Worm (Caenorhabditis elegans) whole organism, L1 larva: ENCODE data around the gene btb-10.
A peak's percentile ranks its signal among the peaks of the same experiment; 100 is the strongest.

Experiments
- C04F5.9 ChIP-seq: sonication (generic microtip); optimal IDR thresholded peaks from 2 replicates; lab custom pipeline; 2016; ENCODE audit warnings: missing genetic modification characterization, missing compliant biosample characterization
- C16A3.4 ChIP-seq: fragments of 150-350 bp; optimal IDR thresholded peaks from 2 replicates; lab custom pipeline; 2014; ENCODE audit warnings: missing biosample characterization, missing genetic modification characterization
- F16B12.6 ChIP-seq: fragments of 150-350 bp; optimal IDR thresholded peaks from 2 replicates; lab custom pipeline; 2014; ENCODE audit warnings: missing biosample characterization, missing genetic modification characterization
- Y116A8C.19 ChIP-seq: sonication (generic microtip); optimal IDR thresholded peaks from 2 replicates; lab custom pipeline; 2016; ENCODE audit warnings: missing compliant biosample characterization, missing genetic modification characterization, borderline replicate concordance
- blmp-1 ChIP-seq: fragments of 150-350 bp; optimal IDR thresholded peaks from 2 replicates; lab custom pipeline; 2014; ENCODE audit warnings: missing biosample characterization, missing genetic modification characterization
- ceh-8 ChIP-seq: fragments of 200-800 bp; sonication (Bioruptor generic); optimal IDR thresholded peaks from 2 replicates; lab custom pipeline; 2018; ENCODE audit warnings: mild to moderate bottlenecking, missing genetic modification characterization, moderate library complexity, missing compliant biosample characterization
- ceh-82 ChIP-seq, 3 experiments: fragments of 150-350 bp in 1 of 3; sonication (generic microtip) in 2 of 3; optimal IDR thresholded peaks; 2 replicates each; lab custom pipeline; 2014 to 2017; ENCODE audit warnings: missing biosample characterization in 3 of 3, missing genetic modification characterization in 3 of 3
- ceh-88 ChIP-seq: fragments of 200-800 bp; sonication (Bioruptor generic); IDR thresholded peaks from 2 replicates; pipeline ENCODE4 v1.3.6; 2022; ENCODE audit warnings: missing genetic modification characterization, missing compliant biosample characterization
- ceh-90 ChIP-seq: sonication (generic microtip); optimal IDR thresholded peaks from 2 replicates; lab custom pipeline; 2016; ENCODE audit warnings: missing genetic modification characterization, missing compliant biosample characterization
- ces-1 ChIP-seq: fragments of 150-350 bp; optimal IDR thresholded peaks from 2 replicates; lab custom pipeline; 2014; ENCODE audit warnings: missing biosample characterization, missing genetic modification reagents, missing genetic modification characterization
- dsc-1 ChIP-seq: sonication (generic microtip); optimal IDR thresholded peaks from 2 replicates; lab custom pipeline; 2016; ENCODE audit warnings: mild to moderate bottlenecking, missing genetic modification characterization, missing compliant biosample characterization
- efl-1 ChIP-seq, 4 experiments: fragments of 150-350 bp; optimal IDR thresholded peaks in 3 of 4; peaks in 1 of 4; 1 replicate in 1 of 4; 2 replicates in 3 of 4; lab custom pipeline; 2014; ENCODE audit warnings: missing biosample characterization in 2 of 4, missing genetic modification characterization in 2 of 4, missing genetic modification reagents in 2 of 4
- egl-27 ChIP-seq, 2 experiments: fragments of 150-350 bp in 1 of 2; sonication (generic microtip); optimal IDR thresholded peaks; 3 replicates each; lab custom pipeline; 2017 to 2018; ENCODE audit warnings: missing biosample characterization in 2 of 2, missing genetic modification characterization in 2 of 2, missing genetic modification reagents in 2 of 2
- elt-2 ChIP-seq: sonication (generic microtip); optimal IDR thresholded peaks from 2 replicates; lab custom pipeline; 2016; ENCODE audit warnings: missing genetic modification characterization, mild to moderate bottlenecking, inconsistent platforms, missing compliant biosample characterization, missing genetic modification reagents
- elt-3 ChIP-seq, 6 experiments: fragments of 150-350 bp in 1 of 6; sonication (generic microtip); optimal IDR thresholded peaks; 2 replicates each; lab custom pipeline; 2017 to 2018; ENCODE audit warnings: missing biosample characterization in 6 of 6, missing genetic modification characterization in 6 of 6, inconsistent platforms in 1 of 6
- fkh-10 ChIP-seq: sonication (generic microtip); optimal IDR thresholded peaks from 2 replicates; lab custom pipeline; 2017; ENCODE audit warnings: missing biosample characterization, missing genetic modification reagents, missing genetic modification characterization
- fos-1 ChIP-seq: fragments of 150-350 bp; optimal IDR thresholded peaks from 2 replicates; lab custom pipeline; 2014; ENCODE audit warnings: missing biosample characterization, missing genetic modification characterization
- hlh-4 ChIP-seq: sonication (generic microtip); optimal IDR thresholded peaks from 2 replicates; lab custom pipeline; 2016; ENCODE audit warnings: mild to moderate bottlenecking, missing genetic modification characterization, missing compliant biosample characterization
- irx-1 ChIP-seq: sonication (generic microtip); optimal IDR thresholded peaks from 2 replicates; lab custom pipeline; 2016; ENCODE audit warnings: missing genetic modification characterization, missing compliant biosample characterization
- isw-1 ChIP-seq: fragments of 200-800 bp; sonication (Bioruptor generic); IDR thresholded peaks from 2 replicates; pipeline ENCODE4 v1.3.6; 2022; ENCODE audit warnings: missing genetic modification characterization, missing compliant biosample characterization
- jun-1 ChIP-seq: fragments of 150-350 bp; optimal IDR thresholded peaks from 2 replicates; lab custom pipeline; 2014; ENCODE audit warnings: missing biosample characterization, missing genetic modification reagents, missing genetic modification characterization
- lin-13 ChIP-seq: fragments of 150-350 bp; optimal IDR thresholded peaks from 2 replicates; lab custom pipeline; 2014; ENCODE audit warnings: missing biosample characterization, missing genetic modification reagents, missing genetic modification characterization
- lin-14 ChIP-seq: fragments of 200-800 bp; sonication (Bioruptor generic); optimal IDR thresholded peaks from 2 replicates; lab custom pipeline; 2018; ENCODE audit warnings: mild to moderate bottlenecking, missing genetic modification characterization, moderate library complexity, missing compliant biosample characterization
- lir-3 ChIP-seq: sonication (generic microtip); optimal IDR thresholded peaks from 2 replicates; lab custom pipeline; 2016; ENCODE audit warnings: mild to moderate bottlenecking, missing genetic modification characterization, moderate library complexity, missing compliant biosample characterization; ENCODE audit not compliant: poor library complexity
- mef-2 ChIP-seq: fragments of 150-350 bp; optimal IDR thresholded peaks from 2 replicates; lab custom pipeline; 2014; ENCODE audit warnings: missing biosample characterization, missing genetic modification characterization
- mep-1 ChIP-seq: fragments of 150-350 bp; optimal IDR thresholded peaks from 2 replicates; lab custom pipeline; 2014; ENCODE audit warnings: missing biosample characterization, missing genetic modification characterization
- nhr-11 ChIP-seq: fragments of 150-350 bp; optimal IDR thresholded peaks from 2 replicates; lab custom pipeline; 2014; ENCODE audit warnings: missing biosample characterization, missing genetic modification characterization
- nhr-19 ChIP-seq: fragments of 200-800 bp; sonication (Bioruptor generic); conservative IDR thresholded peaks from 2 replicates; pipeline ENCODE4 v1.3.6; 2022; ENCODE audit warnings: missing genetic modification characterization, missing compliant biosample characterization
- nhr-20 ChIP-seq: sonication (generic microtip); optimal IDR thresholded peaks from 2 replicates; lab custom pipeline; 2016; ENCODE audit warnings: mild to moderate bottlenecking, missing genetic modification characterization, missing compliant biosample characterization
- nhr-237 ChIP-seq: fragments of 150-350 bp; optimal IDR thresholded peaks from 2 replicates; lab custom pipeline; 2014; ENCODE audit warnings: missing biosample characterization, missing genetic modification characterization
- nhr-71 ChIP-seq: sonication (generic microtip); optimal IDR thresholded peaks from 2 replicates; lab custom pipeline; 2016; ENCODE audit warnings: mild to moderate bottlenecking, missing genetic modification characterization, moderate library complexity, missing compliant biosample characterization
- nhr-77 ChIP-seq: fragments of 150-350 bp; optimal IDR thresholded peaks from 2 replicates; lab custom pipeline; 2014; ENCODE audit warnings: missing biosample characterization, missing genetic modification characterization
- nhr-90 ChIP-seq: sonication (generic microtip); optimal IDR thresholded peaks from 2 replicates; lab custom pipeline; 2016; ENCODE audit warnings: mild to moderate bottlenecking, missing genetic modification characterization, missing compliant biosample characterization; ENCODE audit not compliant: poor library complexity
- pqm-1 ChIP-seq: sonication (generic microtip); optimal IDR thresholded peaks from 3 replicates; lab custom pipeline; 2017; ENCODE audit warnings: missing biosample characterization, missing genetic modification characterization
- snpc-4 ChIP-seq: fragments of 150-350 bp; optimal IDR thresholded peaks from 2 replicates; lab custom pipeline; 2014; ENCODE audit warnings: missing biosample characterization, missing genetic modification characterization
- sox-4 ChIP-seq: sonication (generic microtip); optimal IDR thresholded peaks from 2 replicates; lab custom pipeline; 2016; ENCODE audit warnings: missing genetic modification characterization, missing compliant biosample characterization
- tlp-1 ChIP-seq: fragments of 150-350 bp; optimal IDR thresholded peaks from 2 replicates; lab custom pipeline; 2014; ENCODE audit warnings: missing biosample characterization, missing genetic modification characterization
- unc-30 ChIP-seq: sonication (generic microtip); optimal IDR thresholded peaks from 2 replicates; lab custom pipeline; 2017; ENCODE audit warnings: missing biosample characterization, missing genetic modification characterization
- xbp-1 ChIP-seq: sonication (generic microtip); optimal IDR thresholded peaks from 2 replicates; lab custom pipeline; 2016; ENCODE audit warnings: missing genetic modification characterization, missing compliant biosample characterization
- zag-1 ChIP-seq: fragments of 150-350 bp; optimal IDR thresholded peaks from 2 replicates; lab custom pipeline; 2014; ENCODE audit warnings: missing biosample characterization, missing genetic modification characterization
- ztf-11 ChIP-seq, 2 experiments: sonication (generic microtip); optimal IDR thresholded peaks; 2 replicates each; lab custom pipeline; 2016 to 2017; ENCODE audit warnings: missing genetic modification characterization in 2 of 2, missing biosample characterization in 1 of 2, missing compliant biosample characterization in 1 of 2
- ztf-4 ChIP-seq: fragments of 150-350 bp; optimal IDR thresholded peaks from 2 replicates; lab custom pipeline; 2014; ENCODE audit warnings: missing biosample characterization, missing genetic modification characterization

The btb-10 gene

DNA sequence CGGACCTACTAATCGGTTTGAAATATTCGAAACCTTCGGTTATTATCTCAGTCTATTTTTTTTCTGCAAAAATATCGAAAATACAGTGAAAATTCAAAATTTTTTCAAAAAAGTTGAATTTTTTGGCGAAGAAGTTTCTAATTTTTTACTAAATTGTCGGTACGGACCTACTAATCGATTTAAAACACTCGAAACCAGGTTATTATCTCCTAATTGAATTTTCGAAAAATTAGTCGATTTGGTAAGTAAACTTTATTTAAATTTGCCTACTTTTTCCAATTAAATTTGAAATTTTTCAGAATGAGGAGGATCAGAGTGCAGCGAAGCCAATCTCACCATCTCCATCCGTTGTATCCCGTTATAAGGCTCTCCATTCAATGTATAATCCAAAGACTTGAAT is 10.3 kb upstream of the btb-10 start, which contains the start of gene K02E7.12:
Gene K02E7.12, plus strand, starts transcription at position 301 of the 400 bp plus-strand sequence.
- no peak for TF ChIP-seq mep-1 (tag; lab: Kevin White, UChicago)
- TF ChIP-seq ztf-11 (tag; optimal IDR thresholded peaks at IDR 0.05; lab: Kevin White, UChicago): no peak
- TF ChIP-seq fkh-10 (GFP tag; lab: Kevin White, UChicago): no peak
- no peak for TF ChIP-seq C04F5.9 (tag; lab: Kevin White, UChicago)
- TF ChIP-seq egl-27 (tag; optimal IDR thresholded peaks at IDR 0.05; lab: Kevin White, UChicago): no peak
- no peak for TF ChIP-seq lir-3 (tag; lab: Kevin White, UChicago)
- no peak for TF ChIP-seq tlp-1 (tag; lab: Kevin White, UChicago)
- no peak for TF ChIP-seq dsc-1 (tag; lab: Kevin White, UChicago)
- no peak for TF ChIP-seq ceh-88 (GFP tag; lab: Robert Waterston, UW)
- TF ChIP-seq mef-2 (tag; lab: Kevin White, UChicago): no peak
- no peak for TF ChIP-seq elt-2 (tag; lab: Kevin White, UChicago)
- TF ChIP-seq irx-1 (tag; lab: Kevin White, UChicago): no peak

DNA sequence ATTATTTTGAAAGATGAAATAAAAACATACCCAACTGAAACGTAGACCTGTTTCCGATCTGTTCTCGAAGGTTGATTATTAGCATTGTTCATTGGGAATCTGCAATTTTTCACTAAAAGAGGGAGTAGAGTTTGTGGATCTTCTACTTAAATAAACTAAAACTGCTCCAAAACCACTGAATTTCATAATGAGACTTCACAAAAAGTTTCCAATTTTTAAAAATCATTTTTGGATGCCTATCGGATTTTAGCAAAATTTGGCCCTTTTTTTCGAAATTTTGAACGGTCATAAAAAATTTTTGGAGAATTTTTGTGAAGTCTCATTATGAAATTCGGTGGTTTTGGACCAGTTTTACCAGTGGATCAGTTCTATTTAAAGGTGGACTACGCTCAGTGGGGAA is 6.3 kb upstream of the btb-10 start, which contains the start of gene K02E7.10:
Gene K02E7.10, minus strand, starts transcription at position 101 of the 400 bp plus-strand sequence.
- TF ChIP-seq Y116A8C.19 (tag; lab: Kevin White, UChicago) (no peak), unc-30 (no peak), zag-1 (no peak), F16B12.6 (tag; lab: Kevin White, UChicago) (no peak), nhr-77 (no peak), hlh-4 (tag; lab: Kevin White, UChicago) (no peak), snpc-4 (tag; lab: Kevin White, UChicago) (no peak), lin-13 (no peak), ces-1 (GFP tag; lab: Kevin White, UChicago) (no peak), mep-1 (tag; lab: Kevin White, UChicago) (no peak), nhr-19 (GFP tag; lab: Robert Waterston, UW) (no peak), C04F5.9 (tag; lab: Kevin White, UChicago) (no peak), ceh-8 (GFP tag; lab: Kevin White, UChicago) (no peak), ztf-4 (no peak), sox-4 (no peak)
- TF ChIP-seq, all 84 proteins: peak for 0

ce11 chrII:1063926-1064325 is 3.3 kb upstream of the btb-10 start:
- TF ChIP-seq isw-1 (GFP tag; lab: Robert Waterston, UW): no peak
- no peak for TF ChIP-seq elt-3 (tag; optimal IDR thresholded peaks at IDR 0.05; lab: Kevin White, UChicago)
- no peak for TF ChIP-seq fos-1 (tag; lab: Kevin White, UChicago)
- no peak for TF ChIP-seq ceh-8 (GFP tag; lab: Kevin White, UChicago)
- no peak for TF ChIP-seq nhr-11 (tag; lab: Kevin White, UChicago)
- TF ChIP-seq blmp-1 (tag; lab: Kevin White, UChicago): no peak
- no peak for TF ChIP-seq sox-4
- no peak for TF ChIP-seq ceh-90
- no peak for TF ChIP-seq ceh-82 (tag; optimal IDR thresholded peaks at IDR 0.05; lab: Kevin White, UChicago)
- TF ChIP-seq nhr-237 (tag; lab: Kevin White, UChicago): no peak
- TF ChIP-seq irx-1 (tag; lab: Kevin White, UChicago): no peak
- no peak for TF ChIP-seq xbp-1
- TF ChIP-seq, all 84 proteins: peak for 0

DNA sequence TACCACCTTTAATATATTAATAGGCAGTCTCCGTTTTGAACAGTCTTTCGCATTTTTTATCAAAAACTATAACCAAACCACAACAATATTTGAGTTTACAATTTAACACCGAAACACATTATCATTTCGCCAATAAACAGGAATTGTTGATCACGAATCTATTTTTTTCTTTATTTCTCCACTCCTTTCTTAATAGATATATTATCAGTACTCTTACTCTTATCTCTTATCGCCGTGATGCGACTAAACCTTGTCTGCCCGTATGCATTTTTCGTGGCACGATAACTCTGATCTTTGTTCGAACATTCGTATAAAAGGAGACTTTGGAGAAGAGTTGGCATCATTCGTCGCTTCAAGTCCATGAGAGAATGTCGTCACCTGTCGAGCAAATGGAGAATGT is 3.8 kb downstream of the btb-10 start:
- TF ChIP-seq nhr-71 (tag; lab: Kevin White, UChicago) (peak; percentile 51), C16A3.4 (tag; lab: Kevin White, UChicago) (no peak), pqm-1 (tag; lab: Kevin White, UChicago) (peak; percentile 2), ceh-82 (tag; optimal IDR thresholded peaks at IDR 0.05; lab: Kevin White, UChicago) (no peak), jun-1 (tag; lab: Kevin White, UChicago) (no peak), nhr-20 (tag; lab: Kevin White, UChicago) (peak; percentile 45), lin-14 (GFP tag; lab: Kevin White, UChicago) (peak; percentile 46), nhr-90 (tag; lab: Kevin White, UChicago) (peak; percentile 3), elt-3 (tag; optimal IDR thresholded peaks at IDR 0.05; lab: Kevin White, UChicago) (peak in 5 of 6 experiments; percentile 9 to 71 (median 41)), elt-2 (tag; lab: Kevin White, UChicago) (peak; percentile 99), efl-1 (optimal IDR thresholded peaks at IDR 0.05; lab: Kevin White, UChicago) (no peak), efl-1 (GFP tag; optimal IDR thresholded peaks at IDR 0.05 in 1 of 2; lab: Kevin White, UChicago) (no peak)
